Fruit fly (Drosophila melanogaster) S2 (cell line): Measurements from ENCODE around the gene Mtp.

Experiments used
- CG8478 ChIP-seq: fragments of >200 bp; optimal IDR thresholded peaks from 2 replicates; lab custom pipeline; 2018
- CTCF ChIP-seq, 2 experiments: fragments of >200 bp; optimal IDR thresholded peaks; 2 replicates each; lab custom pipeline; 2018

Gene Mtp

DNA sequence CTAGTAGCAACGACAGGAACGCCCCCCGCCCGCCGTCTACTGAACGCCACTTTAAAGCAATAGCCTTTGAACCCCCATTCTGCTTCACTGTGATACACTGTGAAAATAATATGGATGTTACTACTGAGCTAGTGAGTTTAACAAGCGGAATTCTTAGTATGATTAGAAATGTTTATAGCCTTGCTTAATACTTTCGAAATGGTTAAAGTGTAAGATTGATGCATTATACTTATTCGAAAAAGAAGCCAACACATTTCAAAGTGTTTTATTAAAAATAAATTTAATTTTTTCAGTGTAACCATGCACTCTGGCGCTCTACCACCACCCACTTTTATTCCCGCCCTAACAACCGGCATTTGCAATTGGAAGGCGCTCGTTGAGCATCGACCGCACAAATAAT, 21.7 kb upstream of the Mtp start:
- TF ChIP-seq CTCF (optimal IDR thresholded peaks at IDR 0.05; lab: Kevin White, UChicago) = no peak
- no peak for TF ChIP-seq CG8478 (lab: Kevin White, UChicago)

DNA sequence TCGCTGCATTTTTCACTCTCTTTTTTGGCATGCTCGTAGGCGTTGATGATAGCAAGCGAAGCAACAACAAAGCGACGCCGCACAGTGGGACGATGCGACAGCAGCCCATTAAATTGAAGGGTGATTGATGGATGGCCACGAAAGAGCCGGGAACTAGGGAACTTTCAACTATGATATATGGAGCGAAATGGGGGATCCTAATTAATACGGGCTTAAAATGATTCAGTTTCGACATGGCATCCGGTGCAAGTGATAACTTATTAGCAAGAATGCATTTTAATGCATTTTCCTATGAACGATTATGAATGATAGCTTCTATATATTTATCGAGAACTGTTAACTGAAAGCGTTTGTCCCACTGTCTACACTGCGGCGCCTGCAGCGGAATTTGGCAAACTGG, 20.5 kb upstream of the Mtp start:
- no peak for TF ChIP-seq CG8478 (lab: Kevin White, UChicago)
- no peak for TF ChIP-seq CTCF (optimal IDR thresholded peaks at IDR 0.05; lab: Kevin White, UChicago)

DNA sequence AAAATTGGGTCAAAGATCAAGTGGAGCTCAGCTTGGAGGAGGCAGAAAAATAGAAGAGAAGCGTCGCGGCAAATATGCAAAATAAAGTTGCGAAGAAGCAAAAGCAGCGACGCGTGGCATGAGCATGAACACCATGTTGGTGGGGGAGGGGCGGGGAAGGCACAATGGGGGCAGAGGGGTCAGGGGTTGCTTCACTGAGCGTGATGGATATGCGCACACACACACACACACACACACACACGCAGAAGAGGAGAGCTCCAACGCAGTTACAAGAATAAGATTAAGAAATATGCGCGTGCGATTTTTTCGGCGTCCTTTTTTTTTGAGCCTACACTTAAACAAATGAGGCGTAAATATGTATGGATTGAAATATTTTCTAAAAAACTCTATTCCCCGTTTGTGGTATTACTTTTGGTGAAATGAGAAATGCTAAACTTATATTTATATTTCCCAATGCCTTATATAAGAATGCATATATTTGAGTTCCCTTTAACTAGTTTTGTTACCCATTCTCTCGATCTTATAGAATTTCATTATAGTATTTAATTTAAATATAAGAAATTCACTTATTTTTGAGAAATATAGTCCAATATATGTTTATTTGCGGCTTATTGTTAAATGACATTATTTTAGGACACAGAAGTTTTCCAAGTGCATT, 19.7 kb upstream of the Mtp start:
- TF ChIP-seq CG8478 (lab: Kevin White, UChicago) = no peak
- no peak for TF ChIP-seq CTCF (optimal IDR thresholded peaks at IDR 0.05; lab: Kevin White, UChicago)

DNA sequence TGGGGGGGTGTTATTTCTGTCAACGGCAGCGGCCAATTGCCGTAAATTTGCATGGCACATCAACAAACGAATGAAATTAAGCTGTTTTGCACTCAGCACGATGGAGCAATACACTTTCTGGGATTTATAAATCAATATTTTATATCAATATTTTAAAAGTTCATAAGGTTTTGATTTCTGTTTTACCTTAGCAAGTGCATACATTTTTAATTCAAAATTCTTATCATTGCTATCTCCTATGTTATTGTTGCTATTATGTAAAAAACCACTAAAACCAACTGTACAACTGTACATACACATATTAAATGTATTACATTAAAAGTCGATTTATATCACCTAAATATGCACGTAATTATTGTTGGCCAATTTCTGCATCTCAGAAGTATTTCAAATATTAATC, 18.1 kb upstream of the Mtp start:
- TF ChIP-seq CTCF (optimal IDR thresholded peaks at IDR 0.05; lab: Kevin White, UChicago) = no peak
- no peak for TF ChIP-seq CG8478 (lab: Kevin White, UChicago)

dm6 chr2L:20939632-20940031, 17.0 kb upstream of the Mtp start:
- TF ChIP-seq CG8478 (lab: Kevin White, UChicago) (no peak), CTCF (optimal IDR thresholded peaks at IDR 0.05; lab: Kevin White, UChicago) (no peak)

DNA sequence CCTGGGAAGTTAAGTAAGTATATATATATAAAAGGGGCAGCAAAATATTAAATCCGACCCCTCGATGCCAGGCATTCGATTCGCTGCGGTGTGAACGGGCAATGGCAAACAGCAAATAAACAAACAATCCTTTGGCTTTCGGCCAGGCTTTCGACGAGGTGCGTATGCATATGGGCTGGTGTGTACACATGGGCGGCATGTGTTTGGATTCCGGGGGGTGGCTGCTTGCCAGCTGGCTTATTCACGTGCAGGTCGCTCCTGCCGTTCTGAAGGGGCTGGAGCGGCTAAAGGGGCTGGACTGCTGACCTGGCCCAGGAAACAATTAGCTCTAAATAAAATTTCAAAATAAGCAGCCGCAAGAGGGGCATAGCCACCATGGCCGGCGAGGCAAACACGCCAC, 14.7 kb upstream of the Mtp start:
- TF ChIP-seq CG8478 (lab: Kevin White, UChicago) (no peak), CTCF (optimal IDR thresholded peaks at IDR 0.05; lab: Kevin White, UChicago) (no peak)

DNA sequence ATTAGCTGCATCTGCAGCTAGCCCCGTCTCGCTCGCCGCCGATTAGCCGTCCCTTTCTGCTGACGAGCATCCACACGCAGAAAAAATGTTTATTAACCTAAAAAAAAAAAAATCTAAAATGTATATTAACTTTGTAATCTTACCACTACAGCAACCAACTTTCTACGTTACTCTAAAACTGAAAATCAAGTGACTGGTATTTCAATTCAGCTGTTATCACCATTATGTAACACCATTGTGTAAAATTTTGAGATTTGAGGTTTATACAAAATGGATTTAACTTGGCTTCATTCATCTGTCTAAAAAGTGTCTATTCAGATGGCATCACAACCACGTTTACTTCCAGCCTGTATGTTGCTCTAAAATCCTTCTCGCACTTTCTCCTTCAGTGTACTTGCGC, 13.7 kb upstream of the Mtp start:
- TF ChIP-seq CTCF (optimal IDR thresholded peaks at IDR 0.05; lab: Kevin White, UChicago) (no peak), CG8478 (lab: Kevin White, UChicago) (no peak)

- TF ChIP-seq CTCF (optimal IDR thresholded peaks at IDR 0.05; lab: Kevin White, UChicago) = no peak
- no peak for TF ChIP-seq CG8478 (lab: Kevin White, UChicago)
Observed at dm6 chr2L:20936061-20936390, 13.3 kb upstream of the Mtp start.

DNA sequence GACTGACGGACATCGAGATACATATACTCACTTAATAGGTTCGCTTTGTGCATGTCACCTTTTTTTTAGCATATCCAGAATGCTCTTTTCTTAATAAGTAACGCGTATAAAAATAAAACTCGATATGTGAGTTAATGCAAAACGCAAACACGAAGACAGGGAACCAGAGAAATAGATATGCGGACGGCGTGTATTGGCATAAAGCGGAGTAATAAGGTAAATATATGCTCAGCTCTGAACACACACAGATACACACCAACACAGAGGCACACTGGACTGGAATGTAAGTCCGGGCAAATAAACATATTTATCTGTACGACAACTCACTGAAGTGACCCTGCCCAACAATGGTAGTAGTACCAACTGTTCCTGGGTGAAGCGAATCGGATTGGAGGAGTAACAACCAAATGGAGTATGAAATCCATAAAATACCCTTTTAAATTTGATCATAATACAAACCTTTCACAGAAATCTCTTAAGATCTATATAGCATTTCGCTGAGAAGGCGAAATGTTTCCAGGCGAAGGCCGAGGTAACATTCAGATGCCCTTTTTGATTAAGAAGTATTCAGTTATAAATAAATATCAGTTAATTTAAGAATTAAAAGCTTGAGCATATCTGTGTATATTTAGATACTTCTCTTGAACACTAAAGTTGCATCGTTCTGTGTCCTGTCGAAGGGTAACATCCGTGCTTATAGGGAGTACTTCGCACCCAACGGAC, 12.8 kb upstream of the Mtp start:
- TF ChIP-seq CTCF (optimal IDR thresholded peaks at IDR 0.05; lab: Kevin White, UChicago) = no peak
- TF ChIP-seq CG8478 (lab: Kevin White, UChicago) = no peak

dm6 chr2L:20934678-20935077, 12.0 kb upstream of the Mtp start:
- no peak for TF ChIP-seq CG8478 (lab: Kevin White, UChicago)

DNA sequence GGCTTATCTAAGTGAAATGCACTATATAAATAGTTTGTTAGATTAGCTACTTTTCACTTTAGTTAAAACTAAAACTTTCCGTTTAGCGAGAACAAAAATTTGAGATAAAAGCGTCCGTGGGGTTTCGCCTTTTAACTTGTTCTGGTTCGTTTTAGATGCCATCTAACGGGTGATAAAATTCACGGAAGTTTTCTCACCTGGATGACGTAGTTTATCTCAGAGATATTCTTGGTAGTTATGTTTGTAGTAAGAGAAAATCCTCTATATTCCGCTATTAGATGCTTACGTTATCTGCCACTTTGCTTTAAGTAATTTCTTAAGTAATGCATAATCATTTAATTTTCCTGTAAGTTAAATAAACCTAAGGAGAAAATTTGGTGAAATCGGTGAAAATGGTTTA, 11.3 kb upstream of the Mtp start, which contains the start of gene CG9270:
Gene CG9270, minus strand, starts transcription at position 101 of the 400 bp plus-strand sequence.
- TF ChIP-seq CG8478 (lab: Kevin White, UChicago) (no peak), CTCF (optimal IDR thresholded peaks at IDR 0.05; lab: Kevin White, UChicago) (no peak)

dm6 chr2L:20927653-20928052, 5.0 kb upstream of the Mtp start, which contains the start of gene Nthl1:
Gene Nthl1, minus strand, starts transcription at chr2L:20927860.
- peak; percentile 13 to 31 for TF ChIP-seq CTCF (optimal IDR thresholded peaks at IDR 0.05; lab: Kevin White, UChicago)
- no peak for TF ChIP-seq CG8478 (lab: Kevin White, UChicago)

DNA sequence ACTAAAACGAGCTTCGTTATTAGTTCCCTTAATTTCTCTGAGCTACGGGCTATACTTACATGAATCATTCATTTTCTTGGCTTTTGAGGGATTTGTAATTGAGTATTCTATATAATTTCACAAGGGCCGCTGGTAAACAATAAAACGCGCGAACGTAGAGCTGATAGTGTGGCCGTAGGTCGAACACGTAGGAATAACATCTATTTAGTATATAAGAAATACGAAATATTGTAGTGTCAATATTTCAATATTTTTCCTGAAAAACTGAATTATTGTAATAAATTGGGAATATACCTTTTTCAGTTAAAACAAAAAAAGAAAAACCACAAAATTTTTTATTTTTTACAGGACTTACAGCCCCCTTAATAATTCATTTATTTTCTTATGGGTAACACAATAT, 3.3 kb upstream of the Mtp start, which contains the start of gene RPA2:
Gene RPA2, minus strand, starts transcription at position 173 of the 400 bp plus-strand sequence.
- TF ChIP-seq CTCF (optimal IDR thresholded peaks at IDR 0.05; lab: Kevin White, UChicago) = no peak
- TF ChIP-seq CG8478 (lab: Kevin White, UChicago) = no peak

DNA sequence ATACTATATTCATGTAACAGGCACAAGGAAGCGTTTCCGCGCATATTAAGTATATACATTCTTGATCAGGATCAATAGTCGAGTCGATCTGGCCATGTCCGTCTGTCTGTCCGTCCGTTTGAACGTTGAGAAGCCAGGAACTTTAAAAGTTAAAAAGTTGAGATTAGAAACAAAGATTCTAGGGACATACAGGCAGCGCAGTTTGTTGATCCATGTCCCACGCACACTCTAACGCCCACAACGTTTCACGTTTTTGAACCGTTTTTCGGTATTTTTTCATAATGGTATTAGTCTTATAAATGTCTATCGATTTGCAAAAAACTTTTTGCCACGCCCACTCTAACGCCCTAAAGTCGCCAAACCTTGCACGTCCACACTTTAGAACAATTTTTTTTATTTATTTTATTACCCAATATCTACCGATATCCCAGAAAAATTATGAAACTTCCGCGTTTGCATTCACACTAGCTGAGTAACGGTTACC, 454 bp upstream of the Mtp start:
- TF ChIP-seq CG8478 (lab: Kevin White, UChicago) (no peak), CTCF (optimal IDR thresholded peaks at IDR 0.05; lab: Kevin White, UChicago) (no peak)

DNA sequence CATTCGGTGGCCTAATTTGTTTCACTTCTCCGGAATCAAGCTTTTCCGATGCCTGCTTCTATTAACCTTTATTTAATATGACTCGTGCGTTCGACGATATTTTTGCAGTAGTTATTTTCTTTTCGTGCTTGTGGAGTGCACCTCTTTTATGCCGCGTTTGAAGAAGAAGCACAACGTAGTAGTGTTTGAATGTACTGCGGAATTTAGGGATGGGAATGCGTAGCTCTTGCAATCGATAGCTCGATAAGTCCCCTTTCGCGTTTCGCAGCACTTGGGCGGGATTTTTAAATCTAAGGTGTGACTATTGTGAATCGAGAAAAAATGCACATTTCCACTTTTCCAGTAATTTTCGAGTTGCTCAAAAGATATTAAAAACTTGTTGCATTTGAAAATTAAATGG, 3.9 kb downstream of the Mtp start, which contains the start of the genes CG43739 and sky:
Gene CG43739, minus strand, starts transcription at position 199 of the 400 bp plus-strand sequence.
Gene sky, minus strand, starts transcription at position 199 of the 400 bp plus-strand sequence.
- no peak for TF ChIP-seq CG8478 (lab: Kevin White, UChicago)
- peak in 1 of 2 experiments; percentile 37 for TF ChIP-seq CTCF (optimal IDR thresholded peaks at IDR 0.05; lab: Kevin White, UChicago)
